Fruit fly (Drosophila melanogaster): ENCODE data around the gene GlcAT-I.

Gene GlcAT-I

dm6 chrX:4106756-4107155, 24.3 kb upstream of the GlcAT-I start (continued):
- TF ChIP-seq stwl (tag; optimal IDR thresholded peaks at IDR 0.05): no peak
- peak; percentile 3 to 53 for TF ChIP-seq bsh (GFP tag; optimal IDR thresholded peaks at IDR 0.05)
- TF ChIP-seq CG1529 (GFP tag; optimal IDR thresholded peaks at IDR 0.05): peak; percentile 1
- TF ChIP-seq Mad (GFP tag; optimal IDR thresholded peaks at IDR 0.05): no peak
- no peak for TF ChIP-seq Hr39 (optimal IDR thresholded peaks at IDR 0.05)
- TF ChIP-seq zen (tag; optimal IDR thresholded peaks at IDR 0.05): peak; percentile 7
- peak; percentile 26 for TF ChIP-seq Antp (GFP tag; optimal IDR thresholded peaks at IDR 0.05)
- TF ChIP-seq CG18599 (GFP tag; optimal IDR thresholded peaks at IDR 0.05): peak; percentile 48
- TF ChIP-seq Med (GFP tag): peak; percentile 82
- peak; percentile 29 for TF ChIP-seq Hsf (GFP tag; optimal IDR thresholded peaks at IDR 0.05)
- peak in 1 of 2 experiments; percentile 33 for TF ChIP-seq chif (GFP tag; optimal IDR thresholded peaks at IDR 0.05)
- TF ChIP-seq CG2678 (tag; optimal IDR thresholded peaks at IDR 0.05): peak; percentile 54
- peak; percentile 56 for TF ChIP-seq phol (tag; optimal IDR thresholded peaks at IDR 0.05)
- TF ChIP-seq prd (optimal IDR thresholded peaks at IDR 0.05): no peak
- TF ChIP-seq prd (GFP tag; IDR thresholded peaks at IDR 0.05): peak; percentile 33; the same call in 1 of the 3 replicates
- TF ChIP-seq oc (tag; optimal IDR thresholded peaks at IDR 0.05): no peak
- TF ChIP-seq lmd (GFP tag; IDR thresholded peaks at IDR 0.05): 0 out of 2 replicates have a peak, but pooled peaks have one; percentile 4
- TF ChIP-seq CG12391 (tag; optimal IDR thresholded peaks at IDR 0.05): peak; percentile 20
- TF ChIP-seq CG17912 (GFP tag; optimal IDR thresholded peaks at IDR 0.05): no peak
- peak; percentile 4 for TF ChIP-seq pnt (GFP tag; optimal IDR thresholded peaks at IDR 0.05)
- 0 out of 3 replicates have a peak, but pooled peaks have one; percentile 19 for TF ChIP-seq CG7357 (GFP tag; IDR thresholded peaks at IDR 0.05)
- 0 out of 3 replicates have a peak, but pooled peaks have one; percentile 48 for TF ChIP-seq CG11560 (tag; IDR thresholded peaks at IDR 0.05)
- TF ChIP-seq ind (GFP tag; optimal IDR thresholded peaks at IDR 0.05): peak; percentile 27
- no peak for TF ChIP-seq CG9817 (tag; optimal IDR thresholded peaks at IDR 0.05)
- peak; percentile 3 to 5 for TF ChIP-seq dpn (GFP tag; optimal IDR thresholded peaks at IDR 0.05)
- peak; percentile 51 for TF ChIP-seq nmo (GFP tag; optimal IDR thresholded peaks at IDR 0.05)
- peak; percentile 52 for TF ChIP-seq CG7556 (GFP tag; optimal IDR thresholded peaks at IDR 0.05)
- peak; percentile 36 for TF ChIP-seq CG4424 (GFP tag; optimal IDR thresholded peaks at IDR 0.05)
- TF ChIP-seq dysf (GFP tag; IDR thresholded peaks at IDR 0.05): peak; percentile 35; the same call in 2 of the 3 replicates
- peak; percentile 35; the same call in 1 of the 2 replicates for TF ChIP-seq Ptx1 (GFP tag; IDR thresholded peaks at IDR 0.05)
- peak; percentile 55 for TF ChIP-seq CG6813 (GFP tag; optimal IDR thresholded peaks at IDR 0.05)
- TF ChIP-seq CG7839 (tag; optimal IDR thresholded peaks at IDR 0.05): peak; percentile 56
- no peak for TF ChIP-seq fu2 (GFP tag; optimal IDR thresholded peaks at IDR 0.05)
- TF ChIP-seq Nf-YB (GFP tag; optimal IDR thresholded peaks at IDR 0.05): peak; percentile 2
- TF ChIP-seq sob (GFP tag; IDR thresholded peaks at IDR 0.05): 0 out of 2 replicates have a peak, but pooled peaks have one; percentile 28
- TF ChIP-seq Hmr (GFP tag; optimal IDR thresholded peaks at IDR 0.05): peak; percentile 54
- peak; percentile 93 for TF ChIP-seq Ets65A (GFP tag)
- peak; percentile 9 for TF ChIP-seq CG13775 (GFP tag; optimal IDR thresholded peaks at IDR 0.05)
- TF ChIP-seq Pdp1 (GFP tag; optimal IDR thresholded peaks at IDR 0.05): peak in 1 of 2 experiments; percentile 8
- peak; percentile 24 for TF ChIP-seq CG15696 (tag; optimal IDR thresholded peaks at IDR 0.05)
- peak; percentile 43 for TF ChIP-seq CG14710 (tag; optimal IDR thresholded peaks at IDR 0.05)
- no peak for TF ChIP-seq Fer2 (tag; optimal IDR thresholded peaks at IDR 0.05)
- peak; percentile 57 for TF ChIP-seq dmrt11E (tag; optimal IDR thresholded peaks at IDR 0.05)
- TF ChIP-seq HmgD (GFP tag; optimal IDR thresholded peaks at IDR 0.05): no peak
- TF ChIP-seq CG34376 (GFP tag; optimal IDR thresholded peaks at IDR 0.05): no peak
- no peak for TF ChIP-seq sqz (GFP tag; optimal IDR thresholded peaks at IDR 0.05)
- TF ChIP-seq CG30431 (GFP tag; optimal IDR thresholded peaks at IDR 0.05): no peak
- TF ChIP-seq CG8944 (GFP tag; optimal IDR thresholded peaks at IDR 0.05): peak; percentile 4
- TF ChIP-seq bowl (GFP tag; IDR thresholded peaks at IDR 0.05): no peak
- peak; percentile 29 for TF ChIP-seq CG17359 (tag; optimal IDR thresholded peaks at IDR 0.05)
